Worm (Caenorhabditis elegans): ENCODE measurements around the gene F43C11.1.

DNA sequence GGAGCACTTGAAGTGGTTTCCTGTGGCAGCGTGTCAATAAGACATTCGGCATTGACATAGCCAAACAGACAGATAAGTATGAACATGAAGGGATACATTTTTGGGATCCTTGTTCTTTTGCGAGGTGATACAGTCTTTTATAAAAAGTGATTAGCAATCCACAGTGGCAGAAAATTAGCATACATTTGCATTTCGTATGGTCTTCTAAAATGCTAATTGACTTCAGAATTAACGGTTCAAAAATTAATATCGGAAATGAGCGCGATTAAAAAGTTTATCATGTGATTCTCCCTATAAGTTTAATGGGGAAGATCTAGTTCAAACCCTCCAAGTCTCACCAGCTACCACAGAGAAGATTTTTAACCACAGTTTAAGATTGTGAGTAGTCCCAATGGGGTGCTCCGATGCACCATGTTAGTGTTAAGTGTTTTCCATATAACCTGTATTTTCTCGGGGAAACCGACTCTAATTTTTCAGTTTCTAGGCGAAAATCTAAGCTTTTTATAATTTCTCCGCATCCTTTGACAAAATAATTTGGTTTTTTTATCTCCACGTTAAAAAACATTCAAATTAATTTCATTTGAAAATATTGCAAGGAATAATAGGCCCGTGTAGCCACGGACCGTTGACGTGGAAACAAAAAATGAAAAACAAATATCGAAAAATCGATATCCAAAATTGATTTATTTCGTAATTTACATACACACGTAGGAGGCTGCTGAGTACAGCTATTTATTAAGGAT lies 9.9 kb downstream of the F43C11.1 start, which contains the start of the genes F43C11.12 and F16G10.5:
- TF ChIP-seq ztf-16 (tag; optimal IDR thresholded peaks at IDR 0.05) (no peak), pha-2 (tag; optimal IDR thresholded peaks at IDR 0.05) (no peak)

All from whole organism, late embryonic.